Worm (Caenorhabditis elegans) whole organism, L4 larva: ENCODE data around the gene F01D5.1.

Experiments used
- F49E8.2 ChIP-seq: sonication (generic microtip); optimal IDR thresholded peaks from 2 replicates; lab custom pipeline; 2016; ENCODE audit warnings: missing compliant biosample characterization, mild to moderate bottlenecking, missing genetic modification characterization, borderline replicate concordance
- dpl-1 ChIP-seq: fragments of 150-350 bp; optimal IDR thresholded peaks from 2 replicates; lab custom pipeline; 2014; ENCODE audit warnings: missing biosample characterization, missing genetic modification reagents, missing genetic modification characterization
- madf-5 ChIP-seq, 2 experiments: fragments of 200-800 bp; sonication (Bioruptor generic); IDR thresholded peaks; 2 replicates each; pipeline ENCODE4 v1.3.6; 2022; ENCODE audit warnings: missing compliant biosample characterization in 2 of 2, missing genetic modification characterization in 2 of 2
- mep-1 ChIP-seq: fragments of 150-350 bp; sonication (generic microtip); optimal IDR thresholded peaks from 3 replicates; lab custom pipeline; 2014; ENCODE audit warnings: missing biosample characterization, missing genetic modification characterization
- nhr-11 ChIP-seq: fragments of 150-350 bp; optimal IDR thresholded peaks from 2 replicates; lab custom pipeline; 2014; ENCODE audit warnings: missing biosample characterization, missing genetic modification characterization

ce11 chrII:13984551-13984950 lies 12.8 kb downstream of the F01D5.1 start, which contains the start of gene sre-47:
- no peak for TF ChIP-seq madf-5 (GFP tag; IDR thresholded peaks at IDR 0.05; lab: Robert Waterston, UW)
- TF ChIP-seq F49E8.2 (tag; lab: Kevin White, UChicago) = no peak
- TF ChIP-seq nhr-11 = no peak
- no peak for TF ChIP-seq dpl-1
- no peak for TF ChIP-seq mep-1 (tag; lab: Kevin White, UChicago)
